Fruit fly (Drosophila melanogaster): ENCODE data around the gene CG34183.

dm6 chr2L:9919218-9919617 lies 28.6 kb upstream of the CG34183 start:
- TF ChIP-seq h (optimal IDR thresholded peaks at IDR 0.05), result no peak
- TF ChIP-seq Sin3A (optimal IDR thresholded peaks at IDR 0.05), result no peak
